Fruit fly (Drosophila melanogaster) whole organism, embryonic: ENCODE measurements around the gene CG31525.

ENCODE experiments used
- Abd-B ChIP-seq: fragments of 200-800 bp; sonication (Bioruptor generic); optimal IDR thresholded peaks from 2 replicates; lab custom pipeline; 2018; ENCODE audit warnings: missing biosample characterization, mild to moderate bottlenecking, missing genetic modification characterization, moderate library complexity
- B-H1 ChIP-seq: fragments of 200-800 bp; sonication (Bioruptor generic); IDR thresholded peaks from 3 replicates; pipeline ENCODE4 v1.3.6; 2022; ENCODE audit warnings: missing biosample characterization, missing genetic modification characterization
- Bteb2 ChIP-seq: fragments of 200-800 bp; sonication (Bioruptor generic); optimal IDR thresholded peaks from 2 replicates; lab custom pipeline; 2016; ENCODE audit warnings: missing biosample characterization, missing genetic modification characterization
- CG11398 ChIP-seq: fragments of 200-800 bp; sonication (Bioruptor generic); optimal IDR thresholded peaks from 2 replicates; lab custom pipeline; 2016; ENCODE audit warnings: missing biosample characterization, missing genetic modification characterization
- CG11560 ChIP-seq: fragments of 200-800 bp; sonication (Bioruptor generic); IDR thresholded peaks from 3 replicates; pipeline ENCODE4 v1.3.6; 2022; ENCODE audit warnings: missing biosample characterization, missing genetic modification characterization
- CG12659 ChIP-seq: fragments of 200-800 bp; sonication (Bioruptor generic); optimal IDR thresholded peaks from 3 replicates; lab custom pipeline; 2017; ENCODE audit warnings: mild to moderate bottlenecking, missing biosample characterization, missing genetic modification reagents, missing genetic modification characterization
- CG14965 ChIP-seq: fragments of 200-800 bp; sonication (Bioruptor generic); optimal IDR thresholded peaks from 2 replicates; lab custom pipeline; 2016; ENCODE audit warnings: missing biosample characterization, missing genetic modification characterization, borderline replicate concordance
- CG15073 ChIP-seq: fragments of 200-800 bp; sonication (Bioruptor generic); optimal IDR thresholded peaks from 2 replicates; lab custom pipeline; 2016; ENCODE audit warnings: missing biosample characterization, missing genetic modification characterization
- CG15479 ChIP-seq: fragments of 200-800 bp; sonication (Bioruptor generic); optimal IDR thresholded peaks from 3 replicates; lab custom pipeline; 2019; ENCODE audit warnings: missing biosample characterization, mild to moderate bottlenecking, missing genetic modification characterization, moderate library complexity
- CG1647 ChIP-seq: fragments of 200-800 bp; sonication (Bioruptor generic); optimal IDR thresholded peaks from 3 replicates; lab custom pipeline; 2016; ENCODE audit warnings: missing biosample characterization, missing genetic modification characterization
- CG18476 ChIP-seq: fragments of 200-800 bp; sonication (Bioruptor generic); optimal IDR thresholded peaks from 2 replicates; lab custom pipeline; 2016; ENCODE audit warnings: missing biosample characterization, mild to moderate bottlenecking, missing genetic modification characterization
- CG2875 ChIP-seq: fragments of 200-800 bp; sonication (Bioruptor generic); optimal IDR thresholded peaks from 2 replicates; lab custom pipeline; 2017; ENCODE audit warnings: missing biosample characterization, mild to moderate bottlenecking, missing genetic modification characterization, missing genetic modification reagents
- CG2889 ChIP-seq: fragments of 200-800 bp; sonication (Bioruptor generic); IDR thresholded peaks from 3 replicates; pipeline ENCODE4 v1.3.6; 2022; ENCODE audit warnings: missing biosample characterization, missing genetic modification characterization
- CG31441 ChIP-seq: fragments of 200-800 bp; sonication (Bioruptor generic); IDR thresholded peaks from 2 replicates; pipeline ENCODE4 v1.3.6; 2022; ENCODE audit warnings: missing biosample characterization, missing genetic modification characterization
- CG33213 ChIP-seq: fragments of 200-800 bp; sonication (Bioruptor generic); optimal IDR thresholded peaks from 3 replicates; lab custom pipeline; 2016; ENCODE audit warnings: missing biosample characterization, missing genetic modification characterization
- CG33557 ChIP-seq: fragments of 200-800 bp; sonication (Bioruptor generic); optimal IDR thresholded peaks from 2 replicates; lab custom pipeline; 2019; ENCODE audit warnings: missing biosample characterization, mild to moderate bottlenecking, missing genetic modification characterization, moderate library complexity
- CG34224 ChIP-seq: fragments of 200-800 bp; sonication (Bioruptor generic); IDR thresholded peaks from 3 replicates; pipeline ENCODE4 v1.3.6; 2022; ENCODE audit warnings: missing biosample characterization, missing genetic modification characterization; ENCODE audit not compliant: partially characterized antibody
- CG3847 ChIP-seq: fragments of 200-800 bp; sonication (Bioruptor generic); IDR thresholded peaks from 2 replicates; pipeline ENCODE4 v1.3.6; 2022; ENCODE audit warnings: missing biosample characterization, missing genetic modification characterization
- CG43689 ChIP-seq: fragments of 200-800 bp; sonication (Bioruptor generic); IDR thresholded peaks from 2 replicates; pipeline ENCODE4 v1.3.6; 2022; ENCODE audit warnings: missing biosample characterization, missing genetic modification characterization
- CG4707 ChIP-seq: fragments of 200-800 bp; sonication (Bioruptor generic); optimal IDR thresholded peaks from 2 replicates; lab custom pipeline; 2018; ENCODE audit warnings: missing biosample characterization, mild to moderate bottlenecking, missing genetic modification characterization, moderate library complexity
- CG6654 ChIP-seq: fragments of 200-800 bp; sonication (Bioruptor generic); optimal IDR thresholded peaks from 2 replicates; lab custom pipeline; 2017; ENCODE audit warnings: missing biosample characterization, mild to moderate bottlenecking, missing genetic modification characterization
- CG6813 ChIP-seq: fragments of 200-800 bp; sonication (Bioruptor generic); optimal IDR thresholded peaks from 2 replicates; lab custom pipeline; 2017; ENCODE audit warnings: missing biosample characterization, missing genetic modification characterization, mild to moderate bottlenecking, moderate library complexity, missing genetic modification reagents
- CG7357 ChIP-seq: fragments of 200-800 bp; sonication (Bioruptor generic); IDR thresholded peaks from 3 replicates; pipeline ENCODE4 v1.3.6; 2022; ENCODE audit warnings: missing biosample characterization, missing genetic modification characterization
- CG7745 ChIP-seq: fragments of 200-800 bp; sonication (Bioruptor generic); optimal IDR thresholded peaks from 2 replicates; lab custom pipeline; 2018; ENCODE audit warnings: missing biosample characterization, mild to moderate bottlenecking, missing genetic modification characterization, moderate library complexity
- CG7839 ChIP-seq: fragments of 200-800 bp; sonication (Bioruptor generic); optimal IDR thresholded peaks from 3 replicates; lab custom pipeline; 2018; ENCODE audit warnings: missing biosample characterization, mild to moderate bottlenecking, missing genetic modification characterization, moderate library complexity
- CG7928 ChIP-seq: fragments of 200-800 bp; sonication (Bioruptor generic); optimal IDR thresholded peaks from 2 replicates; lab custom pipeline; 2017; ENCODE audit warnings: missing biosample characterization, mild to moderate bottlenecking, missing genetic modification characterization
- CG7987 ChIP-seq: fragments of 200-800 bp; sonication (Bioruptor generic); optimal IDR thresholded peaks from 2 replicates; lab custom pipeline; 2018; ENCODE audit warnings: missing biosample characterization, mild to moderate bottlenecking, missing genetic modification characterization, moderate library complexity
- Chrac-16 ChIP-seq: fragments of 200-800 bp; sonication (Bioruptor generic); optimal IDR thresholded peaks from 3 replicates; lab custom pipeline; 2016; ENCODE audit warnings: missing biosample characterization, missing genetic modification characterization
- CkIIα-i1 ChIP-seq: fragments of 200-800 bp; sonication (Bioruptor generic); IDR thresholded peaks from 2 replicates; pipeline ENCODE4 v1.3.6; 2022; ENCODE audit warnings: missing biosample characterization, missing genetic modification characterization
- Drgx ChIP-seq: fragments of 200-800 bp; sonication (Bioruptor generic); IDR thresholded peaks from 2 replicates; pipeline ENCODE4 v1.3.6; 2022; ENCODE audit warnings: missing biosample characterization, missing genetic modification characterization
- E2f2 ChIP-seq: fragments of 200-800 bp; sonication (Bioruptor generic); IDR thresholded peaks from 2 replicates; pipeline ENCODE4 v1.3.6; 2022; ENCODE audit warnings: missing biosample characterization, missing genetic modification characterization
- HmgZ ChIP-seq: fragments of 200-800 bp; sonication (Bioruptor generic); optimal IDR thresholded peaks from 2 replicates; lab custom pipeline; 2018; ENCODE audit warnings: missing biosample characterization, mild to moderate bottlenecking, missing genetic modification characterization
- Hmx ChIP-seq: fragments of 200-800 bp; sonication (Bioruptor generic); optimal IDR thresholded peaks from 2 replicates; lab custom pipeline; 2016; ENCODE audit warnings: missing biosample characterization, missing genetic modification characterization
- NC2β ChIP-seq: fragments of 200-800 bp; sonication (Bioruptor generic); optimal IDR thresholded peaks from 2 replicates; lab custom pipeline; 2016; ENCODE audit warnings: missing biosample characterization, missing genetic modification characterization
- Oli ChIP-seq: fragments of 200-800 bp; sonication (Bioruptor generic); optimal IDR thresholded peaks from 2 replicates; lab custom pipeline; 2018; ENCODE audit warnings: missing biosample characterization, mild to moderate bottlenecking, missing genetic modification characterization, moderate library complexity
- Side ChIP-seq: fragments of 200-800 bp; sonication (Bioruptor generic); optimal IDR thresholded peaks from 2 replicates; lab custom pipeline; 2016; ENCODE audit warnings: missing biosample characterization, missing genetic modification characterization
- Sox102F ChIP-seq: fragments of 200-800 bp; sonication (Bioruptor generic); optimal IDR thresholded peaks from 2 replicates; lab custom pipeline; 2018; ENCODE audit warnings: missing biosample characterization, mild to moderate bottlenecking, missing genetic modification characterization, moderate library complexity
- ash1 ChIP-seq: fragments of 200-800 bp; sonication (Bioruptor generic); optimal IDR thresholded peaks from 2 replicates; lab custom pipeline; 2018; ENCODE audit warnings: missing biosample characterization, mild to moderate bottlenecking, missing genetic modification characterization
- br ChIP-seq: fragments of >200 bp; optimal IDR thresholded peaks from 2 replicates; lab custom pipeline; 2017
- cg ChIP-seq: fragments of 200-800 bp; sonication (Bioruptor generic); optimal IDR thresholded peaks from 3 replicates; lab custom pipeline; 2019; ENCODE audit warnings: missing biosample characterization, mild to moderate bottlenecking, missing genetic modification characterization, moderate library complexity
- gem ChIP-seq: fragments of 200-800 bp; sonication (Bioruptor generic); optimal IDR thresholded peaks from 2 replicates; lab custom pipeline; 2019; ENCODE audit warnings: missing biosample characterization, mild to moderate bottlenecking, missing genetic modification characterization, moderate library complexity
- hbn ChIP-seq: fragments of 200-800 bp; sonication (Bioruptor generic); IDR thresholded peaks from 2 replicates; pipeline ENCODE4 v1.3.6; 2022; ENCODE audit warnings: missing biosample characterization, missing genetic modification characterization; ENCODE audit not compliant: partially characterized antibody
- mirr ChIP-seq: fragments of 200-800 bp; sonication (Bioruptor generic); optimal IDR thresholded peaks from 3 replicates; lab custom pipeline; 2018; ENCODE audit warnings: missing biosample characterization, mild to moderate bottlenecking, missing genetic modification characterization
- odd ChIP-seq: fragments of 200-800 bp; sonication (Bioruptor generic); optimal IDR thresholded peaks from 2 replicates; lab custom pipeline; 2017; ENCODE audit warnings: missing biosample characterization, mild to moderate bottlenecking, missing genetic modification characterization
- psq ChIP-seq: fragments of 200-800 bp; sonication (Bioruptor generic); optimal IDR thresholded peaks from 2 replicates; lab custom pipeline; 2017; ENCODE audit warnings: missing biosample characterization, missing genetic modification characterization
- pum ChIP-seq: fragments of 200-800 bp; sonication (Bioruptor generic); optimal IDR thresholded peaks from 2 replicates; lab custom pipeline; 2016; ENCODE audit warnings: missing biosample characterization, missing genetic modification characterization
- rib ChIP-seq: fragments of 200-800 bp; sonication (Bioruptor generic); IDR thresholded peaks from 2 replicates; pipeline ENCODE4 v1.3.6; 2022; ENCODE audit warnings: missing biosample characterization, missing genetic modification characterization
- sc ChIP-seq, 3 experiments: fragments of >200 bp in 2 of 3; fragments of 200-800 bp in 1 of 3; sonication (Bioruptor generic) in 1 of 3; optimal IDR thresholded peaks; 2 replicates in 2 of 3; 3 replicates in 1 of 3; lab custom pipeline; 2017; ENCODE audit warnings: mild to moderate bottlenecking in 1 of 3, missing biosample characterization in 1 of 3, missing genetic modification characterization in 1 of 3, missing genetic modification reagents in 1 of 3
- vvl ChIP-seq: fragments of 200-800 bp; sonication (Bioruptor generic); IDR thresholded peaks from 2 replicates; pipeline ENCODE4 v1.3.6; 2022; ENCODE audit warnings: missing biosample characterization, missing genetic modification characterization
- wdn ChIP-seq: fragments of 200-800 bp; sonication (Bioruptor generic); IDR thresholded peaks from 2 replicates; pipeline ENCODE4 v1.3.6; 2022; ENCODE audit warnings: missing biosample characterization, missing genetic modification characterization

CG31525 gene

DNA sequence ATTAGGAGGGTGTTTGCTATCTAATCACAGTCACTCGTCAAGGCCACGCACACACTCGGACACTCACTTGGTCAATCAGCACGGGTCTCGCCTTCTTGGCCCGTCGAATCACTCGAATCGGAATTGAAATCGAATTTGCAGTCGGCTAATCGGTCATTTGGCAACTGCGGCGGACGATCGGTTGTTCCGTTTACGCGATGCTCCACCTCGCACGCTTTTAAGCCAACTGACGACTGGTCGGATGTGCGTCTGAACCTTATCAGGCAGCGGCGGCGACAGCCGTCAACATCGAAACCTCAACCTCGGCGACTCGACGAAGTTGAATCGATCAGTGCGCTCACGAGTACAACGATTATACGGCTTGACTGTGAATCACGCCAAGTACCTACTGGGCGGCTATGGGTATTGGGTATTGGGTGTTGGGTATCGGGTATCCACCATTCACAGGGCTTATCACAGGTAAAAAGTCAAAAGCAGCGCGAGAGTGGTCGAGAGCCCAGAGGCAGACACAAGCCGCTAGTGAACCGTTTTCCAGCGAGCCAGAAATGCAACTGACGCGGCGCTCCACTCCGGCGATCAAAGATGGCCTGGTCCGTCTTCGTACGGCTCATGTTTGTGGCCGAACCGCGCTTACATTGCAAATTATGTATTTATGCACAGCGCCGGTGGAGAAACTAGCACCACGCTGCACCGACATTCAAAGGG is 44.4 kb downstream of the CG31525 start (continued):
- TF ChIP-seq Chrac-16 (GFP tag; lab: Kevin White, UChicago), result no peak
- peak; percentile 36 for TF ChIP-seq HmgZ (tag; lab: Kevin White, UChicago)
- TF ChIP-seq CG18476 (GFP tag; lab: Kevin White, UChicago), result no peak
- TF ChIP-seq CG1647 (GFP tag; lab: Kevin White, UChicago), result no peak
- TF ChIP-seq odd, result no peak
- TF ChIP-seq br (lab: Kevin White, UChicago), result no peak
- TF ChIP-seq rib (GFP tag; lab: Robert Waterston, UW), result peak; percentile 69; the same call in 1 of the 2 replicates
- TF ChIP-seq pum (GFP tag; lab: Kevin White, UChicago), result no peak
- no peak for TF ChIP-seq CG7745 (tag; lab: Kevin White, UChicago)
- TF ChIP-seq CG7839, result no peak
- TF ChIP-seq mirr (GFP tag; lab: Kevin White, UChicago), result peak; percentile 74
- TF ChIP-seq CG14965 (GFP tag; lab: Kevin White, UChicago), result no peak
- no peak for TF ChIP-seq CG2889 (GFP tag; lab: Robert Waterston, UW)
- 0 out of 2 replicates have a peak, but pooled peaks have one; percentile 19 for TF ChIP-seq vvl (GFP tag; lab: Robert Waterston, UW)
- no peak for TF ChIP-seq CG11560 (tag; lab: Robert Waterston, UW)
- TF ChIP-seq psq (GFP tag; lab: Kevin White, UChicago), result no peak
- no peak for TF ChIP-seq CG15479 (GFP tag; lab: Kevin White, UChicago)
- no peak for TF ChIP-seq CG15073
- TF ChIP-seq Abd-B (GFP tag; lab: Kevin White, UChicago), result no peak
- peak; percentile 29; the same call in 1 of the 3 replicates for TF ChIP-seq CG34224 (GFP tag; lab: Robert Waterston, UW)
- no peak for TF ChIP-seq CG7987
- TF ChIP-seq CG43689 (GFP tag; lab: Robert Waterston, UW), result no peak
- TF ChIP-seq Oli, result no peak
- TF ChIP-seq CG3847 (GFP tag; lab: Robert Waterston, UW), result no peak
- no peak for TF ChIP-seq sc (optimal IDR thresholded peaks at IDR 0.05; lab: Kevin White, UChicago)
- TF ChIP-seq sc (GFP tag; optimal IDR thresholded peaks at IDR 0.05; lab: Kevin White, UChicago), result no peak
- no peak for TF ChIP-seq CG31441 (GFP tag; lab: Robert Waterston, UW)
- TF ChIP-seq cg, result peak; percentile 6
- TF ChIP-seq CG4707 (GFP tag; lab: Kevin White, UChicago), result no peak
- TF ChIP-seq CG6654 (GFP tag; lab: Kevin White, UChicago), result no peak
- no peak for TF ChIP-seq CG7928
- no peak for TF ChIP-seq wdn (GFP tag; lab: Robert Waterston, UW)
- TF ChIP-seq B-H1 (GFP tag; lab: Robert Waterston, UW), result no peak
- no peak for TF ChIP-seq ash1 (GFP tag; lab: Kevin White, UChicago)
- no peak for TF ChIP-seq CG6813 (GFP tag; lab: Kevin White, UChicago)
- no peak for TF ChIP-seq Side (GFP tag; lab: Kevin White, UChicago)
- TF ChIP-seq Hmx (GFP tag; lab: Kevin White, UChicago), result no peak
- no peak for TF ChIP-seq CG33213 (GFP tag; lab: Kevin White, UChicago)
- TF ChIP-seq NC2β (GFP tag; lab: Kevin White, UChicago), result no peak
- no peak for TF ChIP-seq CG33557 (GFP tag; lab: Kevin White, UChicago)
- no peak for TF ChIP-seq CG12659 (GFP tag; lab: Kevin White, UChicago)
- TF ChIP-seq hbn (GFP tag; lab: Robert Waterston, UW), result no peak
- TF ChIP-seq CG2875 (GFP tag; lab: Kevin White, UChicago), result no peak
- no peak for TF ChIP-seq CG11398 (GFP tag; lab: Kevin White, UChicago)
- no peak for TF ChIP-seq gem
- no peak for TF ChIP-seq Bteb2
- no peak for TF ChIP-seq E2f2 (GFP tag; lab: Robert Waterston, UW)
- TF ChIP-seq CkIIα-i1 (GFP tag; lab: Robert Waterston, UW), result no peak
- TF ChIP-seq Drgx, result no peak
- no peak for TF ChIP-seq CG7357 (GFP tag; lab: Robert Waterston, UW)
- no peak for TF ChIP-seq Sox102F
